Fruit fly (Drosophila melanogaster) S2 (cell line): ENCODE measurements around the gene Arl1.

Experiments
- CG8478 ChIP-seq: fragments of >200 bp; optimal IDR thresholded peaks from 2 replicates; lab custom pipeline; 2018
- CTCF ChIP-seq, 2 experiments: fragments of >200 bp; optimal IDR thresholded peaks; 2 replicates each; lab custom pipeline; 2018

DNA sequence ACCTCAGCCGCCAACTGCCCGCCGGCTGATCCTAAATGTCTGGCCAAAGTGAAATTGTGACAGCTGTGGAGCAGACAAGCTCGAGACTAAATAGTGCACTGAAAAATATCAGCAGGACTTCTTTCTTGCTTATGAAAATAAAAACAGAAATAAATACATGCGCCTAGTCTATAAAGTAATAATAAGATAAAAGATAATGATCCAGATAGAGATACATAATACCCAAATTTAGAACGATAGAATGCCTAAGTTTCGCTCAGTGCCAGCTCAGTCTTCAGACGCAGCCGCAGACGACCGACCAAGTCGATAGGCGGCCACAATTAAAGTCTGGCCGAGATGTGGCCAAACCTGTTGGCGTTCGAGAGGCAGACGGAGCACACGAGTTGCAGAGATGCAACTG lies 42.1 kb upstream of the Arl1 start:
- TF ChIP-seq CTCF (optimal IDR thresholded peaks at IDR 0.05; lab: Kevin White, UChicago) (no peak), CG8478 (lab: Kevin White, UChicago) (no peak)
